Fruit fly (Drosophila melanogaster): ENCODE results near the gene ClC-c.

DNA sequence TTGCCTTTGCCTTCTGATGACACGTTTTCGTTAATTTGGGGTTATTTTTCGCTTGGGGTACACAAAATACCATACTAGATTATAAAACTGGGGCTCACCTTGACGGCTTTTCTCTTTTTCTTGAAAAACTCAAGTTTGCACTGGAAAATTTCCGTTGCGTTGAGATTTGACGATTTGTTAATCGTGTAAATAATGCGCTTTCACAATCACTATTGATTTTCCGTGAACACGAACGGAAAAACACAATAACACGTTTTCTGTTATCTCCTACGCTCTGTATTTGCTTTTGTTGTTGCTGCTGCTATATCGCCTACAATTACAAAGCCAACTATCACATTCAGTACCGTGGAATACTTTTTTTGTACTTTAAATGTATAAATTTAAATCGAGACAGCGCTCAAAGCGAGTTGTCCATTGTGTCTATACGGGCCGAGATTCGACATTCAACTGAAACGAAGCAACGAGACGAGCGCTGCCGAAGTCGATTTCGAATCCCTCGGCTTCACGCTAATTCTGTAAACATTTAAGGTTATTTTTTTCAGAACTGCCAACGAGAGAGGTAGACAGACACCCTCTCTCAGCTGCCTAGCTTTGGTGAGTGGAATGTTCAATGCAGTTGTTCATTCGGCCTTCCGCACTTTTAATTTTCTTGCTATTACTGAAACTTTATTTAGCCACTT, 43.7 kb upstream of the ClC-c start:
- TF ChIP-seq CG8478 (optimal IDR thresholded peaks at IDR 0.05) (no peak), CTCF (optimal IDR thresholded peaks at IDR 0.05) (no peak)
